Fruit fly (Drosophila melanogaster) whole organism, prepupa: Measurements from ENCODE around the gene CG32564.
A peak's percentile ranks its signal among the peaks of the same experiment; 100 is the strongest.

Experiments
- CG10631 ChIP-seq: fragments of 200-800 bp; sonication (Bioruptor generic); optimal IDR thresholded peaks from 2 replicates; lab custom pipeline; 2016; ENCODE audit warnings: missing biosample characterization, missing genetic modification characterization
- CG10669 ChIP-seq: fragments of 200-800 bp; sonication (Bioruptor generic); optimal IDR thresholded peaks from 3 replicates; lab custom pipeline; 2018; ENCODE audit warnings: missing biosample characterization, mild to moderate bottlenecking, missing genetic modification characterization, moderate library complexity
- CG11294 ChIP-seq: fragments of 200-800 bp; sonication (Bioruptor generic); IDR thresholded peaks from 2 replicates; pipeline ENCODE4 v1.3.6; 2022; ENCODE audit warnings: missing biosample characterization, missing genetic modification characterization
- CG11902 ChIP-seq: fragments of 200-800 bp; sonication (Bioruptor generic); optimal IDR thresholded peaks from 3 replicates; lab custom pipeline; 2016; ENCODE audit warnings: missing biosample characterization, missing genetic modification characterization
- CG15336 ChIP-seq: fragments of 200-800 bp; sonication (Bioruptor generic); IDR thresholded peaks from 2 replicates; pipeline ENCODE4 v1.3.6; 2022; ENCODE audit warnings: missing biosample characterization, missing genetic modification characterization
- CG16779 ChIP-seq: fragments of 200-800 bp; sonication (Bioruptor generic); optimal IDR thresholded peaks from 3 replicates; lab custom pipeline; 2017; ENCODE audit warnings: missing biosample characterization, mild to moderate bottlenecking, missing genetic modification characterization
- CG3032 ChIP-seq: fragments of 200-800 bp; optimal IDR thresholded peaks from 2 replicates; lab custom pipeline; 2019; ENCODE audit warnings: missing biosample characterization, mild to moderate bottlenecking, missing genetic modification characterization, moderate library complexity
- CG32006 ChIP-seq: fragments of 200-800 bp; sonication (Bioruptor generic); optimal IDR thresholded peaks from 3 replicates; lab custom pipeline; 2017; ENCODE audit warnings: missing biosample characterization, mild to moderate bottlenecking, missing genetic modification characterization
- CG34406 ChIP-seq: fragments of 200-800 bp; sonication (Bioruptor generic); optimal IDR thresholded peaks from 3 replicates; lab custom pipeline; 2016; ENCODE audit warnings: missing biosample characterization, missing genetic modification characterization
- CG3919 ChIP-seq: fragments of 200-800 bp; sonication (Bioruptor generic); optimal IDR thresholded peaks from 3 replicates; lab custom pipeline; 2016; ENCODE audit warnings: missing biosample characterization, missing genetic modification characterization
- CG6163 ChIP-seq: fragments of 200-800 bp; sonication (Bioruptor generic); IDR thresholded peaks from 3 replicates; pipeline ENCODE4 v1.3.6; 2022; ENCODE audit warnings: missing biosample characterization, missing genetic modification characterization
- CG6808 ChIP-seq: fragments of 200-800 bp; sonication (Bioruptor generic); optimal IDR thresholded peaks from 3 replicates; lab custom pipeline; 2017; ENCODE audit warnings: missing biosample characterization, missing genetic modification characterization, mild to moderate bottlenecking, moderate library complexity, missing genetic modification reagents
- CG7368 ChIP-seq: fragments of 200-800 bp; sonication (Bioruptor generic); optimal IDR thresholded peaks from 3 replicates; lab custom pipeline; 2016; ENCODE audit warnings: missing biosample characterization, missing genetic modification characterization
- CG8119 ChIP-seq: fragments of 200-800 bp; sonication (Bioruptor generic); IDR thresholded peaks from 3 replicates; pipeline ENCODE4 v1.3.6; 2022; ENCODE audit warnings: missing biosample characterization, missing genetic modification characterization
- CG8632 ChIP-seq: fragments of 200-800 bp; sonication (Bioruptor generic); optimal IDR thresholded peaks from 3 replicates; lab custom pipeline; 2016; ENCODE audit warnings: missing biosample characterization, missing genetic modification characterization
- CG9139 ChIP-seq: fragments of 200-800 bp; sonication (Bioruptor generic); optimal IDR thresholded peaks from 3 replicates; lab custom pipeline; 2017; ENCODE audit warnings: missing biosample characterization, mild to moderate bottlenecking, missing genetic modification characterization
- Eip78C ChIP-seq: fragments of 200-800 bp; sonication (Bioruptor generic); peaks from one replicate; lab custom pipeline; 2016; ENCODE audit warnings: missing biosample characterization, missing genetic modification characterization
- Ets21C ChIP-seq: fragments of 200-800 bp; sonication (Bioruptor generic); optimal IDR thresholded peaks from 3 replicates; lab custom pipeline; 2016; ENCODE audit warnings: missing biosample characterization, missing genetic modification characterization
- Ets96B ChIP-seq: fragments of 200-800 bp; optimal IDR thresholded peaks from 2 replicates; lab custom pipeline; 2019; ENCODE audit warnings: missing biosample characterization, mild to moderate bottlenecking, missing genetic modification characterization, moderate library complexity
- Gug ChIP-seq: fragments of 200-800 bp; sonication (Bioruptor generic); IDR thresholded peaks from 2 replicates; pipeline ENCODE4 v1.3.6; 2022; ENCODE audit warnings: missing biosample characterization, missing genetic modification characterization
- Hr4 ChIP-seq: fragments of 200-800 bp; sonication (Bioruptor generic); optimal IDR thresholded peaks from 3 replicates; lab custom pipeline; 2016; ENCODE audit warnings: missing biosample characterization, missing genetic modification characterization
- Smox ChIP-seq: fragments of 200-800 bp; sonication (Bioruptor generic); optimal IDR thresholded peaks from 3 replicates; lab custom pipeline; 2016; ENCODE audit warnings: missing biosample characterization, missing genetic modification characterization
- Sox102F ChIP-seq: fragments of 200-800 bp; sonication (Bioruptor generic); optimal IDR thresholded peaks from 2 replicates; lab custom pipeline; 2016; ENCODE audit warnings: missing biosample characterization, mild to moderate bottlenecking, missing genetic modification characterization
- Sox14 ChIP-seq: fragments of 200-800 bp; sonication (Bioruptor generic); optimal IDR thresholded peaks from 3 replicates; lab custom pipeline; 2016; ENCODE audit warnings: missing biosample characterization, missing genetic modification characterization
- Sox15 ChIP-seq: fragments of 200-800 bp; sonication (Bioruptor generic); optimal IDR thresholded peaks from 3 replicates; lab custom pipeline; 2016; ENCODE audit warnings: missing biosample characterization, missing genetic modification characterization
- achi ChIP-seq: fragments of 200-800 bp; sonication (Bioruptor generic); optimal IDR thresholded peaks from 3 replicates; lab custom pipeline; 2016; ENCODE audit warnings: missing biosample characterization, missing genetic modification characterization
- cyc ChIP-seq: fragments of 200-800 bp; sonication (Bioruptor generic); optimal IDR thresholded peaks from 3 replicates; lab custom pipeline; 2016; ENCODE audit warnings: missing biosample characterization, missing genetic modification characterization
- dac ChIP-seq: fragments of 200-800 bp; sonication (Bioruptor generic); optimal IDR thresholded peaks from 2 replicates; lab custom pipeline; 2017; ENCODE audit warnings: missing biosample characterization, mild to moderate bottlenecking, missing genetic modification characterization
- dsx ChIP-seq: fragments of 200-800 bp; optimal IDR thresholded peaks from 3 replicates; lab custom pipeline; 2019; ENCODE audit warnings: missing biosample characterization, mild to moderate bottlenecking, missing genetic modification characterization, moderate library complexity; ENCODE audit not compliant: poor library complexity, severe bottlenecking
- eg ChIP-seq: fragments of 200-800 bp; sonication (Bioruptor generic); IDR thresholded peaks from 3 replicates; pipeline ENCODE4 v1.3.6; 2022; ENCODE audit warnings: missing biosample characterization, missing genetic modification characterization
- esn ChIP-seq: fragments of 200-800 bp; sonication (Bioruptor generic); optimal IDR thresholded peaks from 2 replicates; lab custom pipeline; 2016; ENCODE audit warnings: missing biosample characterization, mild to moderate bottlenecking, missing genetic modification characterization, moderate library complexity
- fd59A ChIP-seq: fragments of 200-800 bp; sonication (Bioruptor generic); optimal IDR thresholded peaks from 2 replicates; lab custom pipeline; 2017; ENCODE audit warnings: missing biosample characterization, mild to moderate bottlenecking, missing genetic modification characterization, missing genetic modification reagents
- fd85E ChIP-seq: fragments of 200-800 bp; sonication (Bioruptor generic); optimal IDR thresholded peaks from 3 replicates; lab custom pipeline; 2016; ENCODE audit warnings: missing biosample characterization, missing genetic modification characterization
- fkh ChIP-seq: fragments of 200-800 bp; sonication (Bioruptor generic); optimal IDR thresholded peaks from 3 replicates; lab custom pipeline; 2017; ENCODE audit warnings: missing biosample characterization, mild to moderate bottlenecking, missing genetic modification characterization, moderate library complexity
- lz ChIP-seq: fragments of 200-800 bp; sonication (Bioruptor generic); optimal IDR thresholded peaks from 3 replicates; lab custom pipeline; 2016; ENCODE audit warnings: missing biosample characterization, missing genetic modification characterization
- net ChIP-seq: fragments of 200-800 bp; sonication (Bioruptor generic); optimal IDR thresholded peaks from 3 replicates; lab custom pipeline; 2016; ENCODE audit warnings: missing biosample characterization, missing genetic modification characterization
- pdm3 ChIP-seq: fragments of 200-800 bp; sonication (Bioruptor generic); optimal IDR thresholded peaks from 3 replicates; lab custom pipeline; 2016; ENCODE audit warnings: missing biosample characterization, missing genetic modification characterization
- salr ChIP-seq, 2 experiments: fragments of 200-800 bp; sonication (Bioruptor generic); optimal IDR thresholded peaks; 3 replicates each; lab custom pipeline; 2016 to 2018; ENCODE audit warnings: missing biosample characterization in 2 of 2, missing genetic modification characterization in 2 of 2, mild to moderate bottlenecking in 1 of 2
- spab ChIP-seq: fragments of 200-800 bp; sonication (Bioruptor generic); optimal IDR thresholded peaks from 2 replicates; lab custom pipeline; 2017; ENCODE audit warnings: missing biosample characterization, mild to moderate bottlenecking, missing genetic modification characterization, missing genetic modification reagents
- ss ChIP-seq, 2 experiments: fragments of 200-800 bp; sonication (Bioruptor generic); optimal IDR thresholded peaks; 2 replicates in 1 of 2; 3 replicates in 1 of 2; lab custom pipeline; 2017 to 2018; ENCODE audit warnings: mild to moderate bottlenecking in 2 of 2, missing biosample characterization in 2 of 2, missing genetic modification characterization in 2 of 2, moderate library complexity in 1 of 2

Gene CG32564

DNA sequence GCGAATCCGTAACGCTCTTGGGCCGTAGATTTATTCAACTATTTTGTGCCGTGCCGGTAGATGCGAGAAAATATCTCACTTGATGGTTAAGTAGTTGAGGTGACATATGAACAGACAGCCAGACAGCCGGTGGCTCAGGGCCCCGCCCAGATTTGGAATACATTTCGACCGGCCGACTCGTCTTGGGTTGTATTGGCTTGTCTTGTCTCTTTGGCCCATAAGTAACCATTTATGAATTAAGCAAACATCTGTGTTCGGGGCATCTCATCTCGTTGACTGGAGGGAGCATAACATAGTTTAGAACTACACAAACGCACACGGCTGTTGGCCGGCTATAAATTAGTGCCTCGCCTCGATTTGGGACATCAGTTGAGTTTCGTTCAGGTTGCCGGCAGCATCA lies at the start of gene CG32564:
CG32564 (plus strand) TSS at position 362 of the 400 bp plus-strand sequence.
- TF ChIP-seq CG3032 (no peak), fkh (GFP tag; lab: Kevin White, UChicago) (peak; percentile 52)

DNA sequence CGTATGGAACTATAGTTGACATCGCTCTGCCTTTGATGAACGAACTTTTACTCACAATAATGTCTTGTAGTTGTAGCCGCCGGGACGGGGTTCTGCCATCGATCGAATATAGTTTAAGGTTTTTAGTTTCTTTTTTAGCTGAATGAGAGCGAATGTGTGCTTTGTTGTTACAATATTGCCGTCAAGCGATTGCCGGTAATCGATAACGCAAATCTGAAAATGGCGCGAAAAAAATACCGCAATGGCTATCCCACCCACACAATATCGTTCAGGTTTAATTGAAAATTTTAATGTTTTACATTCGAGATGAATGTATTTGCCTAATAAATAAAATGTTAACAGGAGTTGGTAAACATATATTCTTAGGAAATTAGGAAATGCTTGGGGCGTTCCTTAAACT lies 47.1 kb upstream of the CG32564 start, which contains the start of gene xmas:
xmas (minus strand) TSS at position 191 of the 400 bp plus-strand sequence.
- no peak for TF ChIP-seq cyc
- no peak for TF ChIP-seq CG8632 (GFP tag; lab: Kevin White, UChicago)
- TF ChIP-seq salr (GFP tag; optimal IDR thresholded peaks at IDR 0.05; lab: Kevin White, UChicago): no peak
- peak; percentile 66 for TF ChIP-seq dsx (GFP tag; lab: Kevin White, UChicago)

DNA sequence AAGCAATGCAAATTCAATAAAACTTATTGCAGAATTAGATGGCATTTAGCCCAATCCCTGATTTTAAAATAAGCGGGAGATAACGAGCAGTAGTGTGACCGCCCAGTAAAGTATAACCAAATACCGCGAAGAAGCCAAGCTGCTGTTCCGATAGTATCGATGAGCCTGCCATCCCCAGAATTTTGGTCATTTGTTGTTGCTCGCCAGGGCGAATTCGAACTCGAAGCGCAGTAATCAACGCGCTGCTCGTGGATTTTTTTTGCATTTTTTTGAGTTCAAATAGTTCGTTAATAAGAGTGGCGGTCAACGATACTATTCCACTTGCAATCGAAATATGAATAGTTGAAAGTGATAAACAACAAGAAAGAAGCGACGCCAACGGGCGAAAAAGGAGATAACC lies 46.4 kb upstream of the CG32564 start, which contains the start of gene baz:
baz (plus strand) TSS at position 188 of the 400 bp plus-strand sequence.
- TF ChIP-seq CG11902 (GFP tag; lab: Kevin White, UChicago) (no peak), dsx (GFP tag; lab: Kevin White, UChicago) (no peak), CG6808 (GFP tag; lab: Kevin White, UChicago) (peak; percentile 2), Eip78C (peak; percentile 64), CG10669 (GFP tag; lab: Kevin White, UChicago) (no peak), net (GFP tag; lab: Kevin White, UChicago) (no peak), dac (no peak), CG8632 (GFP tag; lab: Kevin White, UChicago) (no peak), Sox14 (peak; percentile 7), spab (GFP tag; lab: Kevin White, UChicago) (no peak), CG8119 (no peak), CG16779 (tag; lab: Kevin White, UChicago) (no peak), ss (GFP tag; optimal IDR thresholded peaks at IDR 0.05; lab: Kevin White, UChicago) (peak in 1 of 2 experiments; percentile 30), eg (GFP tag; lab: Robert Waterston, UW) (no peak; the same call in 2 of the 3 replicates), CG3032 (peak; percentile 2), pdm3 (GFP tag; lab: Kevin White, UChicago) (no peak), esn (GFP tag; lab: Kevin White, UChicago) (no peak), Hr4 (GFP tag; lab: Kevin White, UChicago) (no peak), lz (GFP tag; lab: Kevin White, UChicago) (no peak), fkh (GFP tag; lab: Kevin White, UChicago) (no peak), CG32006 (GFP tag; lab: Kevin White, UChicago) (no peak), CG7368 (GFP tag; lab: Kevin White, UChicago) (no peak), achi (no peak), fd85E (GFP tag; lab: Kevin White, UChicago) (no peak), CG6163 (peak; percentile 46; the same call in 1 of the 3 replicates), CG11294 (no peak)

DNA sequence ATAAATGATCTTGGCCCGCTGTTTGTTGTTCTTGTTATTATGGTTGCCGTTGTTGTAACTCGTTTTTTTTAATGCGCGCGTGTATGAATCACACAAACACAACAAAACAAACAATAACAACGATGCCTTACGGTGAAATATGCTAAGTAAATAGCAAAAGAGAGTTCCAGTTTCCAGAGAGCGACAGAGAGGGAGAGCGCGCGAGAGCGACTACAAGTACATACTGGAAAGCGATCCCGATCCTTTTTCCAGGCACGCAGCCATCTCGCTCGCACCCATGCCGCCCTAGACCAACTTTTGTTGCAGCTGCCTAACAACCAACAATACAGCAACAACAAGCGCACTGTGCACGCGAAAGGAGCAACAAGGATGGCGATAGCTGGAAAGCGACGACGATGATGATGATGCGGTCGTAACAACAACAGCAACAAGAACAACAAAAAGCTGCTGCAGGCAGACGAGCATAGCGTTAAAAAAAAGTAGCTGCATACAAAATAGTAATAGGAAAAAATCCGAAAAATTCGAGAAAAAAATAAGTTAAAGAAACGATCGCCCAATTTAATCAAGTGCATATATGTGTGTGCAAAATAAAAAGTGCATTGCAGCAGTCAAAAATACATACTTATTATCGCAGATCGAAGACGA lies 45.7 kb upstream of the CG32564 start:
- TF ChIP-seq salr (GFP tag; optimal IDR thresholded peaks at IDR 0.05; lab: Kevin White, UChicago) (no peak), CG8119 (0 out of 3 replicates have a peak, but pooled peaks have one; percentile 14), net (GFP tag; lab: Kevin White, UChicago) (no peak), dac (no peak), CG3919 (GFP tag; lab: Kevin White, UChicago) (no peak), achi (no peak), fd85E (GFP tag; lab: Kevin White, UChicago) (no peak), Ets21C (GFP tag; lab: Kevin White, UChicago) (no peak), dsx (GFP tag; lab: Kevin White, UChicago) (peak; percentile 59), Ets96B (tag; lab: Kevin White, UChicago) (no peak), fkh (GFP tag; lab: Kevin White, UChicago) (peak; percentile 67), cyc (no peak), CG8632 (GFP tag; lab: Kevin White, UChicago) (no peak), pdm3 (GFP tag; lab: Kevin White, UChicago) (no peak), CG9139 (no peak), Gug (GFP tag; lab: Robert Waterston, UW) (no peak), CG15336 (GFP tag; lab: Robert Waterston, UW) (peak; percentile 12; the same call in 1 of the 2 replicates), CG34406 (GFP tag; lab: Kevin White, UChicago) (no peak), ss (GFP tag; optimal IDR thresholded peaks at IDR 0.05; lab: Kevin White, UChicago) (peak in 1 of 2 experiments; percentile 32), Eip78C (peak; percentile 51), lz (GFP tag; lab: Kevin White, UChicago) (no peak), Smox (GFP tag; lab: Kevin White, UChicago) (no peak), CG10631 (GFP tag; lab: Kevin White, UChicago) (no peak), Sox15 (GFP tag; lab: Kevin White, UChicago) (no peak), Sox102F (GFP tag; lab: Kevin White, UChicago) (no peak), fd59A (no peak), CG6808 (GFP tag; lab: Kevin White, UChicago) (peak; percentile 35)
